Fruit fly (Drosophila melanogaster): Measurements from ENCODE around the gene GstT3.
A peak's percentile ranks its signal among the peaks of the same experiment; 100 is the strongest.

DNA sequence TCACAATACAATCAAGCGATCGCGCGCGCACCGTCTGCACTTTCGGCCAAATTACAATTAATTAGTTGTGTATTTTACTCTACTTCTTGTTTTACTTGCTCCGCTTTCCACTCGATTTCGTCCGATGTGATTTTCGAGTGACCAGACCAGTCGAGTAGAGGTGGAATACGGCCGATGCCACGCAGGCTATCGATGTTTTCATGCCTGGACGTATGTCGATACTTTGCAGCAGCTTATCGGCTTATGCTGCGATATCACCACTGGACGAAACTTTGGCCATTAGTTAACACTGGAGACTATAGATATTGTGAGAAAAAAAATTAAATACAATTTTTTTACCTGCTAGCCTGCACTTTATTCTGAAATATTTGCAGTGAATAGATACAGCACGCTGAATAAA lies 43.3 kb downstream of the GstT3 start, which contains the start of gene RhoGAP19D:
- TF ChIP-seq CG8119 (GFP tag; IDR thresholded peaks at IDR 0.05) (no peak), CG3032 (tag; optimal IDR thresholded peaks at IDR 0.05) (no peak), cyc (GFP tag; optimal IDR thresholded peaks at IDR 0.05) (peak; percentile 50), Gug (GFP tag; IDR thresholded peaks at IDR 0.05) (no peak), spab (GFP tag; optimal IDR thresholded peaks at IDR 0.05) (no peak), Ets96B (tag; optimal IDR thresholded peaks at IDR 0.05) (no peak), esn (GFP tag; optimal IDR thresholded peaks at IDR 0.05) (peak; percentile 48), Hr38 (GFP tag; optimal IDR thresholded peaks at IDR 0.05) (no peak), CG6854 (GFP tag; optimal IDR thresholded peaks at IDR 0.05) (no peak), fd85E (GFP tag; optimal IDR thresholded peaks at IDR 0.05) (no peak), CG8632 (GFP tag; optimal IDR thresholded peaks at IDR 0.05) (no peak), CG34406 (GFP tag; optimal IDR thresholded peaks at IDR 0.05) (no peak), Met (GFP tag; optimal IDR thresholded peaks at IDR 0.05) (no peak)
